Worm (Caenorhabditis elegans) whole organism, L4/young adult: ENCODE measurements around the gene fbxc-31.

Experiments
- W03F9.2 ChIP-seq: fragments of 150-350 bp; optimal IDR thresholded peaks from 2 replicates; lab custom pipeline; 2014; ENCODE audit warnings: missing biosample characterization, missing genetic modification characterization
- dao-5 ChIP-seq: sonication (generic microtip); optimal IDR thresholded peaks from 2 replicates; lab custom pipeline; 2016; ENCODE audit warnings: missing genotype, missing genetic modification characterization, moderate library complexity, missing compliant biosample characterization
- him-1 ChIP-seq: sonication (generic microtip); optimal IDR thresholded peaks from 2 replicates; lab custom pipeline; 2016; ENCODE audit warnings: missing genotype, missing genetic modification reagents, missing genetic modification characterization, missing compliant biosample characterization

DNA sequence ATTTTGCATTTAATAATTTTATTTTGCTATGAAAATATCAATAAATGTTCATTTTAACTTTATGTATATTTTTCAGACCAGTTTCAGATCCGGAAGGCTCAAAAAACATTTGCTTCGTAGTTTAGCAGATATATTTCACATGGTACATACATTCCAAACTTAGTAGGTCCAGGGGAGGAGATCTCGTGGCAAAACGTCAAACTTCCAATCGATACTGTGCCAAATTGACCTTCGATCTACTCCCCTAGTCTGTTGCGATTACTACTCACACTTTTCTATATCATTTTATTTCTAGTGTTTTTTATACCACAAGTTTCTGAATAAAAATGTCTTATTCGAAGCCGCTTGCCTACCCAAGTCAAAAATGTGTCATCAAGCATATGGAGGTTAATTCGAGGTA, at the start of gene fbxc-31:
- no peak for TF ChIP-seq W03F9.2 (tag; lab: Kevin White, UChicago)
- TF ChIP-seq dao-5 (tag; lab: Kevin White, UChicago) = no peak
- TF ChIP-seq him-1 (tag; lab: Kevin White, UChicago) = no peak
